Fruit fly (Drosophila melanogaster): Measurements from ENCODE around the gene Catsup.

Catsup gene

dm6 chr2L:19078928-19079327 lies 37.3 kb downstream of the Catsup start, which contains the start of gene CG10700:
TSS of gene CG10700 (minus strand) at chr2L:19079028.
- no peak for TF ChIP-seq CG8159 (tag; optimal IDR thresholded peaks at IDR 0.05)
- no peak for TF ChIP-seq CG32121 (GFP tag; IDR thresholded peaks at IDR 0.05)
- no peak for TF ChIP-seq rn (GFP tag; IDR thresholded peaks at IDR 0.05)
- TF ChIP-seq Pif1B (GFP tag; optimal IDR thresholded peaks at IDR 0.05): no peak
- no peak for TF ChIP-seq CG13204 (GFP tag; optimal IDR thresholded peaks at IDR 0.05)
- no peak for TF ChIP-seq CG14655 (GFP tag; optimal IDR thresholded peaks at IDR 0.05)
- TF ChIP-seq Ets98B (GFP tag; IDR thresholded peaks at IDR 0.05): no peak
- no peak for TF ChIP-seq D1 (tag; optimal IDR thresholded peaks at IDR 0.05)
- TF ChIP-seq EcR (GFP tag; optimal IDR thresholded peaks at IDR 0.05): no peak
- no peak for TF ChIP-seq fd96Ca (GFP tag; IDR thresholded peaks at IDR 0.05)
- TF ChIP-seq CG8301 (tag; optimal IDR thresholded peaks at IDR 0.05): no peak
- no peak for TF ChIP-seq CG10348 (GFP tag; IDR thresholded peaks at IDR 0.05)
- no peak for TF ChIP-seq CG15710 (tag; optimal IDR thresholded peaks at IDR 0.05)
- no peak for TF ChIP-seq CG17806 (tag; optimal IDR thresholded peaks at IDR 0.05)
- no peak for TF ChIP-seq Snoo (tag; optimal IDR thresholded peaks at IDR 0.05)
- TF ChIP-seq CG9948 (tag; optimal IDR thresholded peaks at IDR 0.05): no peak
- no peak for TF ChIP-seq CG12605 (GFP tag; IDR thresholded peaks at IDR 0.05)
- no peak for TF ChIP-seq CG34367 (tag; optimal IDR thresholded peaks at IDR 0.05)

- TF ChIP-seq CG34367 (tag; optimal IDR thresholded peaks at IDR 0.05): no peak
- no peak for TF ChIP-seq CG4496 (GFP tag; IDR thresholded peaks at IDR 0.05)
- TF ChIP-seq gl (tag; optimal IDR thresholded peaks at IDR 0.05): no peak
- no peak for TF ChIP-seq CG32121 (GFP tag; IDR thresholded peaks at IDR 0.05)
- no peak for TF ChIP-seq Pif1B (GFP tag; optimal IDR thresholded peaks at IDR 0.05)
- no peak for TF ChIP-seq CG8301 (tag; optimal IDR thresholded peaks at IDR 0.05)
- TF ChIP-seq CG14655 (GFP tag; optimal IDR thresholded peaks at IDR 0.05): no peak
- TF ChIP-seq D1 (tag; optimal IDR thresholded peaks at IDR 0.05): no peak
- TF ChIP-seq CG13204 (GFP tag; optimal IDR thresholded peaks at IDR 0.05): no peak
- no peak for TF ChIP-seq CG15710 (tag; optimal IDR thresholded peaks at IDR 0.05)
- no peak for TF ChIP-seq Pif1A (GFP tag; optimal IDR thresholded peaks at IDR 0.05)
- TF ChIP-seq fd96Ca (GFP tag; IDR thresholded peaks at IDR 0.05): no peak
- TF ChIP-seq CG9948 (tag; optimal IDR thresholded peaks at IDR 0.05): no peak
- no peak for TF ChIP-seq rn (GFP tag; IDR thresholded peaks at IDR 0.05)
- no peak for TF ChIP-seq CG12605 (GFP tag; IDR thresholded peaks at IDR 0.05)
- TF ChIP-seq EcR (GFP tag; optimal IDR thresholded peaks at IDR 0.05): no peak
Observed at dm6 chr2L:19079742-19080141, 38.1 kb downstream of the Catsup start.

- TF ChIP-seq CG14655 (GFP tag; optimal IDR thresholded peaks at IDR 0.05) (no peak), D1 (tag; optimal IDR thresholded peaks at IDR 0.05) (no peak), CG12605 (GFP tag; IDR thresholded peaks at IDR 0.05) (no peak), CG4496 (GFP tag; IDR thresholded peaks at IDR 0.05) (no peak), CG9948 (tag; optimal IDR thresholded peaks at IDR 0.05) (no peak), CG8159 (tag; optimal IDR thresholded peaks at IDR 0.05) (no peak), CG10348 (GFP tag; IDR thresholded peaks at IDR 0.05) (no peak), Pif1A (GFP tag; optimal IDR thresholded peaks at IDR 0.05) (no peak), CG15710 (tag; optimal IDR thresholded peaks at IDR 0.05) (no peak), gl (tag; optimal IDR thresholded peaks at IDR 0.05) (no peak)
Observed at dm6 chr2L:19083320-19083764, 41.7 kb downstream of the Catsup start.

dm6 chr2L:19088895-19089294 lies 47.2 kb downstream of the Catsup start:
- no peak for TF ChIP-seq CG10348 (GFP tag; IDR thresholded peaks at IDR 0.05)
- TF ChIP-seq Snoo (tag; optimal IDR thresholded peaks at IDR 0.05): no peak
- TF ChIP-seq CG15710 (tag; optimal IDR thresholded peaks at IDR 0.05): no peak
- no peak for TF ChIP-seq CG8301 (tag; optimal IDR thresholded peaks at IDR 0.05)
- no peak for TF ChIP-seq EcR (GFP tag; optimal IDR thresholded peaks at IDR 0.05)
- no peak for TF ChIP-seq gl (tag; optimal IDR thresholded peaks at IDR 0.05)
- TF ChIP-seq CG9948 (tag; optimal IDR thresholded peaks at IDR 0.05): no peak
- TF ChIP-seq CG8159 (tag; optimal IDR thresholded peaks at IDR 0.05): no peak
- no peak for TF ChIP-seq fd96Ca (GFP tag; IDR thresholded peaks at IDR 0.05)
- TF ChIP-seq CG4496 (GFP tag; IDR thresholded peaks at IDR 0.05): no peak
- TF ChIP-seq CG13204 (GFP tag; optimal IDR thresholded peaks at IDR 0.05): no peak
- TF ChIP-seq Pif1A (GFP tag; optimal IDR thresholded peaks at IDR 0.05): no peak
- TF ChIP-seq CG14655 (GFP tag; optimal IDR thresholded peaks at IDR 0.05): no peak
- TF ChIP-seq CG32121 (GFP tag; IDR thresholded peaks at IDR 0.05): no peak
- no peak for TF ChIP-seq CG17806 (tag; optimal IDR thresholded peaks at IDR 0.05)

dm6 chr2L:19089385-19089784 lies 47.7 kb downstream of the Catsup start:
- TF ChIP-seq CG12605 (GFP tag; IDR thresholded peaks at IDR 0.05): no peak
- no peak for TF ChIP-seq CG8301 (tag; optimal IDR thresholded peaks at IDR 0.05)
- no peak for TF ChIP-seq Pif1B (GFP tag; optimal IDR thresholded peaks at IDR 0.05)
- no peak for TF ChIP-seq CG32121 (GFP tag; IDR thresholded peaks at IDR 0.05)
- no peak for TF ChIP-seq CG17806 (tag; optimal IDR thresholded peaks at IDR 0.05)
- TF ChIP-seq CG4496 (GFP tag; IDR thresholded peaks at IDR 0.05): no peak
- TF ChIP-seq CG34367 (tag; optimal IDR thresholded peaks at IDR 0.05): no peak
- TF ChIP-seq CG9948 (tag; optimal IDR thresholded peaks at IDR 0.05): no peak
